In genomic region chrV:13025283-13025682, ce11 we compare ENCODE assay signal across 3 worm cellular contexts.
TF ChIP-seq lines count a peak whose summit lies in the region.

No protein-coding gene starts in this region.

TF ChIP-seq in whole organism, L4 larva, 104 proteins besides CTCF, POLR2A, EP300 and RAD21:
- TF ChIP-seq nhr-42 (GFP tag; IDR thresholded peaks at IDR 0.05; lab: Robert Waterston, UW) (no peak), Y75B8A.6 (GFP tag; IDR thresholded peaks at IDR 0.05; lab: Robert Waterston, UW) (no peak), fkh-10 (GFP tag; optimal IDR thresholded peaks at IDR 0.05; lab: Kevin White, UChicago) (peak; percentile 41), unc-39 (tag; optimal IDR thresholded peaks at IDR 0.05; lab: Kevin White, UChicago) (no peak)

TF ChIP-seq in whole organism, mixed stage, embryonic, 35 proteins besides CTCF, POLR2A, EP300 and RAD21:
- TF ChIP-seq ces-1 (GFP tag; optimal IDR thresholded peaks at IDR 0.05; lab: Kevin White, UChicago) (peak; percentile 54), blmp-1 (tag; optimal IDR thresholded peaks at IDR 0.05; lab: Kevin White, UChicago) (no peak), nhr-2 (tag; optimal IDR thresholded peaks at IDR 0.05; lab: Kevin White, UChicago) (peak; percentile 85)

TF ChIP-seq in whole organism, young adult, 124 proteins besides CTCF, POLR2A, EP300 and RAD21:
- TF ChIP-seq snpc-1.3 (tag; optimal IDR thresholded peaks at IDR 0.05; lab: Kevin White, UChicago; ENCODE audit: insufficient read depth) (no peak), hmg-20 (GFP tag; IDR thresholded peaks at IDR 0.05; lab: Robert Waterston, UW) (no peak), aptf-2 (GFP tag; conservative IDR thresholded peaks at IDR 0.05; lab: Robert Waterston, UW) (no peak), fkh-3 (tag; optimal IDR thresholded peaks at IDR 0.05; lab: Kevin White, UChicago) (no peak), ztf-28 (GFP tag; IDR thresholded peaks at IDR 0.05; lab: Robert Waterston, UW) (0 out of 2 replicates have a peak, but pooled peaks have one; percentile 20), let-526 (GFP tag; IDR thresholded peaks at IDR 0.05; lab: Robert Waterston, UW) (no peak), Y53G8AR.9 (GFP tag; conservative IDR thresholded peaks at IDR 0.05; lab: Robert Waterston, UW) (no peak), cebp-1 (GFP tag; IDR thresholded peaks at IDR 0.05; lab: Robert Waterston, UW) (no peak), cebp-1 (tag; optimal IDR thresholded peaks at IDR 0.05; lab: Kevin White, UChicago) (no peak), nhr-80 (tag; optimal IDR thresholded peaks at IDR 0.05; lab: Kevin White, UChicago) (no peak), nfya-1 (tag; optimal IDR thresholded peaks at IDR 0.05; lab: Kevin White, UChicago; ENCODE audit: borderline replicate concordance, insufficient read depth) (no peak), ceh-58 (GFP tag; IDR thresholded peaks at IDR 0.05; lab: Robert Waterston, UW) (0 out of 2 replicates have a peak, but pooled peaks have one; percentile 21), dpl-1 (GFP tag; optimal IDR thresholded peaks at IDR 0.05; lab: Kevin White, UChicago) (no peak)
